Worm (Caenorhabditis elegans): ENCODE data around the gene C26D10.6.

DNA sequence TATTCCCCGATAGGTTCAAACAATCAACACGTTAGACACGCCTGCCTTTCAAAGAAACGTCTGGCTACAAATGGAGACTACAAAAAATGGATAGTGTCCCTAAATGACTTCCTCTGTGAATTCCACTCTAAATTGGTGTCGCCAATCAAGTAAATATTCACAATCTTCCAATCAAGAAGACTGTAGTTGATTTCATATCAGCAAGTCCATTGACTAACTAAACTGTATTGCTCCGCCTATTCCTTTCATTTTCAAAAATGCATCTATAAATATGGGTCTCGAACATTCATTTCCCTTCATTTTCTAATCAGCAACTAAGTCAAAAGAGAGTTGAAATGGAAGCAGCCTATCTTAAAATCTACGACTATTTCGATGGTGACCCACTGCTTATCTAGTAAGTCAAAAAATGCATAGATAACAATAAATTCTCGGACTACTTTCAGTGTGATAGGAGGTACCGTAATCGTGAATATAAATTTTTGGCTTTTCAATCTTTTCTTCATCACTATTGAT lies 33.6 kb upstream of the C26D10.6 start, which contains the start of gene drd-1:
- TF ChIP-seq unc-62 (GFP tag; optimal IDR thresholded peaks at IDR 0.05) (no peak), lir-1 (GFP tag; conservative IDR thresholded peaks at IDR 0.05) (no peak), ets-4 (GFP tag; optimal IDR thresholded peaks at IDR 0.05) (peak; percentile 73)
